Fruit fly (Drosophila melanogaster) whole organism, wandering third instar larva: ENCODE results near the gene CG7330.

Experiments
- Abd-B ChIP-seq: fragments of >200 bp; optimal IDR thresholded peaks from 2 replicates; lab custom pipeline; 2017; ENCODE audit warnings: missing biosample characterization, missing genetic modification characterization
- CG32264 ChIP-seq: fragments of 200-800 bp; sonication (Bioruptor generic); optimal IDR thresholded peaks from 2 replicates; lab custom pipeline; 2016; ENCODE audit warnings: missing biosample characterization, missing genetic modification characterization
- CG9705 ChIP-seq: fragments of 200-800 bp; sonication (Bioruptor generic); optimal IDR thresholded peaks from 2 replicates; lab custom pipeline; 2018; ENCODE audit warnings: missing biosample characterization, mild to moderate bottlenecking, missing genetic modification characterization
- CrebA ChIP-seq: fragments of 200-800 bp; sonication (Bioruptor generic); optimal IDR thresholded peaks from 2 replicates; lab custom pipeline; 2016; ENCODE audit warnings: missing biosample characterization, mild to moderate bottlenecking, missing genetic modification characterization, borderline replicate concordance
- Dif ChIP-seq: fragments of 200-275, 200-300 bp; sonication (Bioruptor generic); optimal IDR thresholded peaks from 2 replicates; lab custom pipeline; 2018; ENCODE audit warnings: missing biosample characterization, missing genetic modification characterization; ENCODE audit not compliant: partially characterized antibody
- HLH106 ChIP-seq: fragments of 200-800 bp; optimal IDR thresholded peaks from 3 replicates; lab custom pipeline; 2019; ENCODE audit warnings: missing biosample characterization, mild to moderate bottlenecking, missing genetic modification characterization, moderate library complexity
- Hnf4 ChIP-seq: fragments of 200-800 bp; sonication (Bioruptor generic); optimal IDR thresholded peaks from 2 replicates; lab custom pipeline; 2016; ENCODE audit warnings: missing biosample characterization, mild to moderate bottlenecking, missing genetic modification characterization
- Hr78 ChIP-seq: fragments of >200 bp; optimal IDR thresholded peaks from 2 replicates; lab custom pipeline; 2017; ENCODE audit warnings: missing biosample characterization, missing genetic modification characterization
- Hr83 ChIP-seq: fragments of 200-300 bp; sonication (Bioruptor generic); optimal IDR thresholded peaks from 2 replicates; lab custom pipeline; 2016; ENCODE audit warnings: missing biosample characterization, mild to moderate bottlenecking, missing genetic modification characterization, moderate library complexity; ENCODE audit not compliant: poor library complexity, severe bottlenecking
- Jra ChIP-seq: sonication (Bioruptor generic); optimal IDR thresholded peaks from 2 replicates; lab custom pipeline; 2016; ENCODE audit warnings: missing biosample characterization, missing genetic modification characterization
- Mio ChIP-seq: sonication (Bioruptor generic); optimal IDR thresholded peaks from 2 replicates; lab custom pipeline; 2016; ENCODE audit warnings: missing biosample characterization, missing genetic modification characterization
- Myc ChIP-seq: fragments of >200 bp; optimal IDR thresholded peaks from 2 replicates; lab custom pipeline; 2017
- OdsH ChIP-seq: fragments of 200-800 bp; sonication (Bioruptor generic); optimal IDR thresholded peaks from 2 replicates; lab custom pipeline; 2016; ENCODE audit warnings: missing biosample characterization, mild to moderate bottlenecking, missing genetic modification characterization
- Rel ChIP-seq, 2 experiments: fragments of 200-800 bp; sonication (Bioruptor generic) in 1 of 2; optimal IDR thresholded peaks; 2 replicates in 1 of 2; 3 replicates in 1 of 2; lab custom pipeline; 2016 to 2019; ENCODE audit warnings: mild to moderate bottlenecking in 2 of 2, missing biosample characterization in 2 of 2, missing genetic modification characterization in 2 of 2, moderate library complexity in 1 of 2
- Sp1 ChIP-seq: fragments of 200-800 bp; sonication (Bioruptor generic); optimal IDR thresholded peaks from 3 replicates; lab custom pipeline; 2019; ENCODE audit warnings: missing biosample characterization, mild to moderate bottlenecking, missing genetic modification characterization, moderate library complexity
- Vsx2 ChIP-seq: fragments of 200-300, 225-300 bp; sonication (Bioruptor generic); optimal IDR thresholded peaks from 2 replicates; lab custom pipeline; 2018; ENCODE audit warnings: missing biosample characterization, missing genetic modification characterization; ENCODE audit not compliant: partially characterized antibody
- br ChIP-seq: fragments of 200-800 bp; sonication (Bioruptor generic); optimal IDR thresholded peaks from 2 replicates; lab custom pipeline; 2016; ENCODE audit warnings: missing biosample characterization, missing genetic modification characterization
- dl ChIP-seq, 2 experiments: fragments of 175-275, 200-275 bp in 1 of 2; fragments of 200-275 bp in 1 of 2; sonication (Bioruptor generic); optimal IDR thresholded peaks; lab custom pipeline; 2018; ENCODE audit warnings: mild to moderate bottlenecking in 2 of 2, missing biosample characterization in 2 of 2, missing genetic modification characterization in 2 of 2, moderate library complexity in 2 of 2; ENCODE audit not compliant: partially characterized antibody in 2 of 2, insufficient read depth in 1 of 2
- dmrt93B ChIP-seq: fragments of 200-800 bp; sonication (Bioruptor generic); optimal IDR thresholded peaks from 2 replicates; lab custom pipeline; 2018; ENCODE audit warnings: missing biosample characterization, mild to moderate bottlenecking, missing genetic modification characterization
- dsf ChIP-seq: sonication (Bioruptor generic); optimal IDR thresholded peaks from 2 replicates; lab custom pipeline; 2016; ENCODE audit warnings: missing biosample characterization, missing genetic modification characterization, borderline replicate concordance
- ey ChIP-seq: fragments of 200-800 bp; sonication (Bioruptor generic); optimal IDR thresholded peaks from 2 replicates; lab custom pipeline; 2016; ENCODE audit warnings: missing biosample characterization, missing genetic modification characterization
- foxo ChIP-seq, 2 experiments: fragments of 200-800 bp; sonication (Bioruptor generic); optimal IDR thresholded peaks; 2 replicates in 1 of 2; 3 replicates in 1 of 2; lab custom pipeline; 2016 to 2017; ENCODE audit warnings: missing biosample characterization in 2 of 2, missing genetic modification characterization in 2 of 2
- fru ChIP-seq: fragments of 200-800 bp; sonication (Bioruptor generic); optimal IDR thresholded peaks from 3 replicates; lab custom pipeline; 2016; ENCODE audit warnings: missing biosample characterization, mild to moderate bottlenecking, missing genetic modification characterization
- h ChIP-seq: fragments of 200-800 bp; sonication (Bioruptor generic); optimal IDR thresholded peaks from 3 replicates; lab custom pipeline; 2016; ENCODE audit warnings: missing biosample characterization, mild to moderate bottlenecking, missing genetic modification characterization
- jim ChIP-seq: fragments of 175-275, 200-325 bp; sonication (Bioruptor generic); optimal IDR thresholded peaks from 2 replicates; lab custom pipeline; 2016; ENCODE audit warnings: missing biosample characterization, mild to moderate bottlenecking, missing genetic modification characterization
- lola ChIP-seq: fragments of >200 bp; optimal IDR thresholded peaks from 2 replicates; lab custom pipeline; 2017; ENCODE audit warnings: missing biosample characterization, missing genetic modification characterization
- pan ChIP-seq: fragments of >200 bp; optimal IDR thresholded peaks from 2 replicates; lab custom pipeline; 2017
- psq ChIP-seq: fragments of 200-800 bp; sonication (Bioruptor generic); optimal IDR thresholded peaks from 3 replicates; lab custom pipeline; 2017; ENCODE audit warnings: missing biosample characterization, mild to moderate bottlenecking, missing genetic modification characterization, moderate library complexity
- rgr ChIP-seq: fragments of 200-800 bp; sonication (Bioruptor generic); optimal IDR thresholded peaks from 3 replicates; lab custom pipeline; 2016; ENCODE audit warnings: missing biosample characterization, mild to moderate bottlenecking, missing genetic modification characterization
- sage ChIP-seq: fragments of 200-800 bp; sonication (Bioruptor generic); optimal IDR thresholded peaks from 2 replicates; lab custom pipeline; 2016; ENCODE audit warnings: missing biosample characterization, mild to moderate bottlenecking, missing genetic modification characterization
- sv ChIP-seq: fragments of 200-800 bp; sonication (Bioruptor generic); optimal IDR thresholded peaks from 3 replicates; lab custom pipeline; 2016; ENCODE audit warnings: missing biosample characterization, missing genetic modification characterization
- tai ChIP-seq: sonication (Bioruptor generic); optimal IDR thresholded peaks from 2 replicates; lab custom pipeline; 2016; ENCODE audit warnings: missing biosample characterization, missing genetic modification characterization
- usp ChIP-seq: fragments of >200 bp; optimal IDR thresholded peaks from 2 replicates; lab custom pipeline; 2017; ENCODE audit warnings: missing biosample characterization, missing genetic modification characterization
- woc ChIP-seq: sonication (Bioruptor generic); optimal IDR thresholded peaks from 2 replicates; lab custom pipeline; 2016; ENCODE audit warnings: missing biosample characterization, mild to moderate bottlenecking, missing genetic modification characterization

The CG7330 gene

DNA sequence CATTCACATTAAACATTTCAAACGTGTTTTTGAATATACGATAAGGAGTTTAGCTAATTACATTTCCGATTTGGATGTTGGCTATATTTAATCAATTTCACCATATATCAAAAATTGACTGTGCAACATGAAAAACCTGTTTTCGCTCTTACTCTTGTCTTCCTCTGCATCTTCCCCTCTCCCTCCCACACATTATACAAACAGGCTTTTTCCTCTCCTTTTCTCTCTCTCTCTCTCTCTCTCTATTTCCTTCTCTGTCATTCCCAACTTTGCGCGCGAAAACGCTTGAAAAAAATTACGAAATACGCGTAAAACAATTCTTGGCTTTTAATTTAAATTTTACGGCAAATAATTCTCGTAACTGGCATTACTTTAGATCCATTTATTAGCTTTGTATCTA, 38.1 kb downstream of the CG7330 start:
- TF ChIP-seq Sp1 (GFP tag; lab: Kevin White, UChicago) (no peak), dsf (no peak), OdsH (no peak), jim (GFP tag; lab: Kevin White, UChicago) (no peak), pan (no peak), dl (GFP tag; optimal IDR thresholded peaks at IDR 0.05; lab: Kevin White, UChicago; ENCODE audit: insufficient read depth in 1 of 2, partially characterized antibody in 2 of 2) (peak in 1 of 2 experiments; percentile 33), Vsx2 (GFP tag; lab: Kevin White, UChicago) (peak; percentile 83), Rel (GFP tag; optimal IDR thresholded peaks at IDR 0.05; lab: Kevin White, UChicago) (no peak), Rel (tag; optimal IDR thresholded peaks at IDR 0.05; lab: Kevin White, UChicago) (no peak), h (no peak), dmrt93B (no peak), sv (GFP tag; lab: Kevin White, UChicago) (no peak), foxo (GFP tag; optimal IDR thresholded peaks at IDR 0.05; lab: Kevin White, UChicago) (no peak), Dif (GFP tag; lab: Kevin White, UChicago) (peak; percentile 75), ey (GFP tag; lab: Kevin White, UChicago) (no peak), tai (GFP tag; lab: Kevin White, UChicago) (no peak)

dm6 chr3L:18187472-18188089, 38.9 kb downstream of the CG7330 start:
- TF ChIP-seq br (GFP tag; lab: Kevin White, UChicago) (peak; percentile 4), Hnf4 (GFP tag; lab: Kevin White, UChicago) (no peak), psq (GFP tag; lab: Kevin White, UChicago) (peak; percentile 72)
- TF ChIP-seq, all 38 proteins: peak for 2

DNA sequence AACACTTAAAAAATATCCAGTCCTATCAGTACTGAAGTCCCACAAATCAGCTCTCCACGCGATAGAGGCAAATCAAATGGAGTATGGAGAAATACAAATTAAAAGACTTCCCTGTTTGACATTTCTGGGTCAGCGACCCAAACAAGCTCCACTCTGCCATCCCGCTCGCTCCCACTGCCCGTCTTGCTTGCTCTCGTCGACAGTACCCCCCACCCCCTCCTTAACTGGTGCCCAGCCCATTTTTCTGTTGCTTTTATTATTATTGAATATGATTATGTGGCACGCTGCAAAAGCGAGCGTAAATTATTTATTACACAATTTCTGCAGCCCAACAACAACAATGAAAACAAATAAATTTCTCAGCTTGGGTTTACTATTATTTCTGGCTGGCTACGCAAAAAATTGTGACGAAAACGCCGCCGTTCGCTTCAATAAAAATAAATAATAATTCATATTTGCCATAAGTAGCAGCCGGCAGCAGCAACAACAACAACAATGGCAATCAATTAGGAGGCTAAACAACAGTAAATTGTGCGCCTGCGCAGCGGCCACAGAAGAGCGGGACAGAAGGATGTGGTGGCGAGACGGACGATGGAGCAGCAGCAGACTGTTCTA, 39.9 kb downstream of the CG7330 start:
- TF ChIP-seq Abd-B = no peak
- TF ChIP-seq psq (GFP tag; lab: Kevin White, UChicago) = no peak
- no peak for TF ChIP-seq tai (GFP tag; lab: Kevin White, UChicago)
- TF ChIP-seq jim (GFP tag; lab: Kevin White, UChicago) = no peak
- no peak for TF ChIP-seq dmrt93B
- no peak for TF ChIP-seq sage
- TF ChIP-seq ey (GFP tag; lab: Kevin White, UChicago) = no peak
- TF ChIP-seq CrebA (GFP tag; lab: Kevin White, UChicago) = no peak
- TF ChIP-seq br (GFP tag; lab: Kevin White, UChicago) = no peak
- no peak for TF ChIP-seq HLH106 (tag; lab: Kevin White, UChicago)
- TF ChIP-seq Mio = no peak
- TF ChIP-seq Hr83 = no peak
- TF ChIP-seq Jra = no peak
- TF ChIP-seq Hnf4 (GFP tag; lab: Kevin White, UChicago) = no peak

DNA sequence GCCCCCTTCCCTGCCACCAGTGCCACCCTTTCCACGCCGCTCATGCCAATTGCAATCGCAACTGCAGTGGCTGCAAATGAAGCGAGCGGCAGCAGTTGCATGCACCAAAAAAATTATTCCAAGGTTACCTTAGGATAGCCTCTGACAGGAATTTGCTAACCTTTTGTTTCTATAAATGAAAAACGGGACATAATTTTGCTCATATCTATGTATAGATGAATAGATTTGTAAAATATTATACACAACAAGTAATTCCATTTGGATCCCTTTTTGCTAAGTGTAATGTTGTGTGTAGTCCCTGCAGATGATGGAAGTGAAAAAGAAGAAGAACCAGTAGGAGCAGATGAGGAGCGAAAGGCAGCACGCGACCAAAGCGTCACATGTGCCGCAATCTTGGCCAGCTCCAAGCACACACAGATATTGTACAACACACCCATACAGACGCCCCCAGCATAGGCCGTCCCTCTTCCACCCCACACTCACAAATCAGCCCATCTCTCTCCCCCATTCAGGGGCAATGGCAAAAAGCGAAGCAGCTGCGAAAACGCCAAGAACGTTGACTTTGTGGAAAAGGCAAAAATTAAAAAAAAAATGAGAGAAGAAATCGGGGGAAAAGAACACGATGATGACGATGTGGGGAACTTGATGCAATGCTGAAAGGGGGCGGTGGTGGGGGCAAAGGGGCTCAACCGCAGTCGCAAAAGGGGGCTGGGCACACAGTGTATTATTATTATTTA, 41.9 kb downstream of the CG7330 start:
- peak; percentile 84 for TF ChIP-seq Hnf4 (GFP tag; lab: Kevin White, UChicago)
- peak; percentile 57 for TF ChIP-seq Jra
- TF ChIP-seq Dif (GFP tag; lab: Kevin White, UChicago) = peak; percentile 5
- no peak for TF ChIP-seq pan
- peak; percentile 21 for TF ChIP-seq Rel (GFP tag; optimal IDR thresholded peaks at IDR 0.05; lab: Kevin White, UChicago)
- peak; percentile 41 for TF ChIP-seq Rel (tag; optimal IDR thresholded peaks at IDR 0.05; lab: Kevin White, UChicago)
- no peak for TF ChIP-seq Myc (lab: Kevin White, UChicago)
- peak; percentile 88 for TF ChIP-seq psq (GFP tag; lab: Kevin White, UChicago)
- no peak for TF ChIP-seq Hr78 (GFP tag; lab: Kevin White, UChicago)
- peak; percentile 93 for TF ChIP-seq woc (GFP tag; lab: Kevin White, UChicago)
- TF ChIP-seq br (GFP tag; lab: Kevin White, UChicago) = peak; percentile 95
- TF ChIP-seq CG32264 (GFP tag; lab: Kevin White, UChicago) = peak; percentile 73
- peak; percentile 91 for TF ChIP-seq sage
- peak; percentile 93 for TF ChIP-seq h
- peak; percentile 24 to 95 for TF ChIP-seq foxo (GFP tag; optimal IDR thresholded peaks at IDR 0.05; lab: Kevin White, UChicago)
- TF ChIP-seq rgr (GFP tag; lab: Kevin White, UChicago) = peak; percentile 89
- TF ChIP-seq usp = no peak
- no peak for TF ChIP-seq lola (GFP tag; lab: Kevin White, UChicago)
- TF ChIP-seq fru (GFP tag; lab: Kevin White, UChicago) = peak; percentile 96
- TF ChIP-seq ey (GFP tag; lab: Kevin White, UChicago) = peak; percentile 94
- no peak for TF ChIP-seq CG9705 (GFP tag; lab: Kevin White, UChicago)
- peak; percentile 90 for TF ChIP-seq HLH106 (tag; lab: Kevin White, UChicago)
- TF ChIP-seq Vsx2 (GFP tag; lab: Kevin White, UChicago) = peak; percentile 74
- peak; percentile 6 for TF ChIP-seq jim (GFP tag; lab: Kevin White, UChicago)
- peak; percentile 61 for TF ChIP-seq tai (GFP tag; lab: Kevin White, UChicago)
- TF ChIP-seq Mio = no peak
- peak; percentile 6 for TF ChIP-seq dsf
- TF ChIP-seq OdsH = peak; percentile 89
- TF ChIP-seq dmrt93B = peak; percentile 69
- TF ChIP-seq Hr83 = peak; percentile 30
- TF ChIP-seq Sp1 (GFP tag; lab: Kevin White, UChicago) = peak; percentile 90
